Worm (Caenorhabditis elegans) whole organism, L2 larva: ENCODE measurements around the gene nlp-34.
A peak's percentile ranks its signal among the peaks of the same experiment; 100 is the strongest.

Source experiments
- C34F6.9 ChIP-seq: fragments of 150-350 bp; optimal IDR thresholded peaks from 2 replicates; lab custom pipeline; 2014; ENCODE audit warnings: missing biosample characterization, missing genetic modification characterization
- F13H6.1 ChIP-seq: sonication (generic microtip); optimal IDR thresholded peaks from 2 replicates; lab custom pipeline; 2016; ENCODE audit warnings: missing genetic modification characterization, missing compliant biosample characterization
- Y55F3AM.14 ChIP-seq: fragments of 200-800 bp; sonication (Bioruptor generic); optimal IDR thresholded peaks from 2 replicates; lab custom pipeline; 2018; ENCODE audit warnings: mild to moderate bottlenecking, missing genetic modification characterization, missing compliant biosample characterization
- alr-1 ChIP-seq: fragments of 150-350 bp; optimal IDR thresholded peaks from 2 replicates; lab custom pipeline; 2014; ENCODE audit warnings: missing biosample characterization, missing genetic modification characterization
- blmp-1 ChIP-seq: sonication (generic microtip); optimal IDR thresholded peaks from 2 replicates; lab custom pipeline; 2017; ENCODE audit warnings: missing genetic modification characterization, mild to moderate bottlenecking, missing compliant biosample characterization, antibody characterized with exemption, moderate library complexity; ENCODE audit not compliant: insufficient read depth
- ceh-82 ChIP-seq: fragments of 150-350 bp; optimal IDR thresholded peaks from 2 replicates; lab custom pipeline; 2014; ENCODE audit warnings: missing biosample characterization, missing genetic modification characterization
- dmd-4 ChIP-seq: sonication (generic microtip); optimal IDR thresholded peaks from 2 replicates; lab custom pipeline; 2017; ENCODE audit warnings: missing biosample characterization, missing genetic modification characterization
- egl-27 ChIP-seq: sonication (generic microtip); optimal IDR thresholded peaks from 3 replicates; lab custom pipeline; 2017; ENCODE audit warnings: missing biosample characterization, missing genetic modification reagents, missing genetic modification characterization
- elt-3 ChIP-seq: sonication (generic microtip); optimal IDR thresholded peaks from 2 replicates; lab custom pipeline; 2017; ENCODE audit warnings: missing biosample characterization, missing genetic modification characterization
- fos-1 ChIP-seq: fragments of 150-350 bp; optimal IDR thresholded peaks from 2 replicates; lab custom pipeline; 2014; ENCODE audit warnings: missing biosample characterization, missing genetic modification characterization
- gmeb-1 ChIP-seq: fragments of 150-350 bp; optimal IDR thresholded peaks from 2 replicates; lab custom pipeline; 2014; ENCODE audit warnings: missing biosample characterization, missing genetic modification characterization
- lin-11 ChIP-seq: fragments of 150-350 bp; sonication (generic microtip); optimal IDR thresholded peaks from 2 replicates; lab custom pipeline; 2014; ENCODE audit warnings: missing biosample characterization, missing genetic modification characterization, inconsistent platforms, mixed read lengths
- lin-13 ChIP-seq: fragments of 150-350 bp; optimal IDR thresholded peaks from 2 replicates; lab custom pipeline; 2014; ENCODE audit warnings: missing biosample characterization, missing genetic modification reagents, missing genetic modification characterization
- lin-39 ChIP-seq: fragments of 150-350 bp; optimal IDR thresholded peaks from 2 replicates; lab custom pipeline; 2014; ENCODE audit warnings: missing biosample characterization, missing genetic modification reagents, missing genetic modification characterization
- lsy-2 ChIP-seq, 2 experiments: fragments of 150-350 bp in 1 of 2; sonication (generic microtip) in 1 of 2; optimal IDR thresholded peaks; 2 replicates each; lab custom pipeline; 2014 to 2017; ENCODE audit warnings: missing biosample characterization in 2 of 2, missing genetic modification characterization in 2 of 2
- mab-5 ChIP-seq: fragments of 150-350 bp; optimal IDR thresholded peaks from 2 replicates; lab custom pipeline; 2014; ENCODE audit warnings: missing biosample characterization, missing genetic modification characterization
- mbf-1 ChIP-seq: sonication (generic microtip); optimal IDR thresholded peaks from 2 replicates; lab custom pipeline; 2017; ENCODE audit warnings: missing biosample characterization, missing genetic modification characterization
- mdl-1 ChIP-seq, 2 experiments: fragments of 150-350 bp in 1 of 2; sonication (generic microtip) in 1 of 2; optimal IDR thresholded peaks; 2 replicates each; lab custom pipeline; 2017; ENCODE audit warnings: missing biosample characterization in 2 of 2, missing genetic modification characterization in 2 of 2
- nhr-11 ChIP-seq: fragments of 150-350 bp; optimal IDR thresholded peaks from 2 replicates; lab custom pipeline; 2014; ENCODE audit warnings: missing biosample characterization, missing genetic modification characterization
- nhr-21 ChIP-seq: fragments of 150-350 bp; optimal IDR thresholded peaks from 2 replicates; lab custom pipeline; 2014; ENCODE audit warnings: missing biosample characterization, missing genetic modification characterization
- nhr-23 ChIP-seq: fragments of 150-350 bp; optimal IDR thresholded peaks from 2 replicates; lab custom pipeline; 2014; ENCODE audit warnings: missing biosample characterization, missing genetic modification reagents, missing genetic modification characterization
- nhr-25 ChIP-seq: fragments of 150-350 bp; sonication (generic microtip); optimal IDR thresholded peaks from 3 replicates; lab custom pipeline; 2014; ENCODE audit warnings: missing biosample characterization, missing genetic modification characterization
- nhr-6 ChIP-seq: fragments of 150-350 bp; optimal IDR thresholded peaks from 2 replicates; lab custom pipeline; 2014; ENCODE audit warnings: missing biosample characterization, missing genetic modification characterization
- nhr-77 ChIP-seq: fragments of 150-350 bp; optimal IDR thresholded peaks from 2 replicates; lab custom pipeline; 2014; ENCODE audit warnings: missing biosample characterization, missing genetic modification characterization
- peb-1 ChIP-seq: fragments of 150-350 bp; optimal IDR thresholded peaks from 2 replicates; lab custom pipeline; 2014; ENCODE audit warnings: missing biosample characterization, missing genetic modification characterization
- sem-4 ChIP-seq: fragments of 150-350 bp; optimal IDR thresholded peaks from 2 replicates; lab custom pipeline; 2014; ENCODE audit warnings: missing biosample characterization, missing genetic modification reagents, missing genetic modification characterization
- sma-3 ChIP-seq: sonication (generic microtip); optimal IDR thresholded peaks from 2 replicates; lab custom pipeline; 2016; ENCODE audit warnings: missing genetic modification reagents, missing genetic modification characterization, missing compliant biosample characterization
- sma-9 ChIP-seq, 2 experiments: fragments of 150-350 bp in 1 of 2; sonication (generic microtip) in 1 of 2; optimal IDR thresholded peaks; 2 replicates each; lab custom pipeline; 2014 to 2016; ENCODE audit warnings: missing genetic modification characterization in 2 of 2, mild to moderate bottlenecking in 1 of 2, missing biosample characterization in 1 of 2, missing compliant biosample characterization in 1 of 2, missing genetic modification reagents in 1 of 2, moderate library complexity in 1 of 2
- snpc-4 ChIP-seq: fragments of 150-350 bp; optimal IDR thresholded peaks from 2 replicates; lab custom pipeline; 2014; ENCODE audit warnings: missing biosample characterization, missing genetic modification characterization
- unc-39 ChIP-seq: fragments of 150-350 bp; optimal IDR thresholded peaks from 2 replicates; lab custom pipeline; 2014; ENCODE audit warnings: missing biosample characterization, missing genetic modification characterization
- zag-1 ChIP-seq: fragments of 150-350 bp; optimal IDR thresholded peaks from 2 replicates; lab custom pipeline; 2014; ENCODE audit warnings: missing biosample characterization, missing genetic modification characterization
- ztf-1 ChIP-seq: fragments of 200-800 bp; sonication (Bioruptor generic); conservative IDR thresholded peaks from 2 replicates; pipeline ENCODE4 v1.3.6; 2022; ENCODE audit warnings: missing genetic modification characterization, missing compliant biosample characterization
- ztf-4 ChIP-seq: fragments of 150-350 bp; optimal IDR thresholded peaks from 2 replicates; lab custom pipeline; 2014; ENCODE audit warnings: missing biosample characterization, missing genetic modification characterization

Gene nlp-34

ce11 chrV:3979819-3980218 is 885 bp upstream of the nlp-34 start, which contains the start of gene nlp-31 (continued):
- TF ChIP-seq gmeb-1 (tag; lab: Kevin White, UChicago) (no peak), alr-1 (tag; lab: Kevin White, UChicago) (no peak), elt-3 (no peak), mbf-1 (tag; lab: Kevin White, UChicago) (no peak), nhr-25 (tag; lab: Kevin White, UChicago) (peak; percentile 77), nhr-21 (tag; lab: Kevin White, UChicago) (peak; percentile 73), unc-39 (tag; lab: Kevin White, UChicago) (no peak), nhr-6 (no peak), C34F6.9 (tag; lab: Kevin White, UChicago) (no peak), mdl-1 (tag; optimal IDR thresholded peaks at IDR 0.05; lab: Kevin White, UChicago) (peak in 1 of 2 experiments; percentile 23), egl-27 (tag; lab: Kevin White, UChicago) (no peak), ztf-4 (no peak), nhr-23 (tag; lab: Kevin White, UChicago) (no peak), sma-3 (peak; percentile 90), sma-9 (GFP tag; optimal IDR thresholded peaks at IDR 0.05; lab: Kevin White, UChicago) (peak; percentile 69), sma-9 (tag; optimal IDR thresholded peaks at IDR 0.05; lab: Kevin White, UChicago) (no peak), ceh-82 (tag; lab: Kevin White, UChicago) (no peak), nhr-11 (tag; lab: Kevin White, UChicago) (no peak), blmp-1 (tag; lab: Kevin White, UChicago) (peak; percentile 57)

ce11 chrV:3976964-3977363 is 2.0 kb downstream of the nlp-34 start, which contains the start of gene str-83:
Gene str-83 (plus strand): TSS chrV:3977264.
- no peak for TF ChIP-seq zag-1
- TF ChIP-seq lin-11 (tag; lab: Kevin White, UChicago): no peak
- no peak for TF ChIP-seq lsy-2 (tag; optimal IDR thresholded peaks at IDR 0.05; lab: Kevin White, UChicago)
- TF ChIP-seq unc-39 (tag; lab: Kevin White, UChicago): no peak

DNA sequence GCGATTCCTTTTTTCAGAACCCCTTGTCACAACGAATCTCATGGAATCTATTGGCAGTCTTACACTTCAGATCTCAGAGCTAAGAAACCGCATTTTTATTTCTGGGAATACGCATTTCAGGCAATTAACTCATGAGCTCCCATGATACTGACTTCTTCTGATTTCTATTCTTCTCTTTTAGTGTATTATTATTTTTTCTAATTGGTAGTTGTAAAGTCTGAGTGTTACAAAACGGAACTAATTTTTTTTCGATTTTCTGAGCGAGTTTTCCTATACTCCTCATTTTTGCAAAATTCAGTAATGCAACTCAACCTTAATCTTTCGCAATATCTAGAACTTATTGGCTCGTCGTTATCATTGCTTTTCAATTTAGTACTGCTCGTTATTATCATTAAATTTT is 4.6 kb downstream of the nlp-34 start, which contains the start of gene str-82:
Gene str-82, plus strand, starts transcription at position 301 of the 400 bp plus-strand sequence.
- TF ChIP-seq lsy-2 (tag; optimal IDR thresholded peaks at IDR 0.05; lab: Kevin White, UChicago) (no peak), mdl-1 (tag; optimal IDR thresholded peaks at IDR 0.05; lab: Kevin White, UChicago) (no peak), peb-1 (no peak), lin-13 (no peak), sem-4 (no peak), Y55F3AM.14 (GFP tag; lab: Kevin White, UChicago) (no peak), mbf-1 (tag; lab: Kevin White, UChicago) (no peak), lin-39 (tag; lab: Kevin White, UChicago) (no peak), snpc-4 (tag; lab: Kevin White, UChicago) (no peak)

DNA sequence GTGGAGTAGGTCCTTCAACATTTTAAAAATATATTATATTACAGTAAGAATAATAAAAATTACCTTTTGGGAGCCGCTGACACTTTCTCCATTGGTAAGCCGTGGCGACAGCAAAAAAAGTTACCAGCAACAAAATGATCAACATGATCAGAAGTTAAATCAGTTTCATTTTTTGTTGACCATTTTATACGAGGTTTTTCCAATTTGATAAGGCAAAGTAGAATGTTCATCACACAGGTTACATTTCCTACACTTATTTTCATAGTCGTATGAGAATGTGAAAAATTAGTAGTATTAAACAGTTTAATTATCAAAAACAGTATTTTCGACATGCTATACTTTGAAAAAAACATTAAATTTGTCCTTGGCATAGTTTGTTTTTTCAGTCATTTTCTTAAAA is 6.1 kb downstream of the nlp-34 start, which contains the start of gene cyp-34A10:
Gene cyp-34A10, minus strand, starts transcription at position 146 of the 400 bp plus-strand sequence.
- no peak for TF ChIP-seq ztf-4
- TF ChIP-seq mab-5: no peak
- TF ChIP-seq, all 48 proteins: peak for 0

- TF ChIP-seq mbf-1 (tag; lab: Kevin White, UChicago) (no peak), C34F6.9 (tag; lab: Kevin White, UChicago) (no peak), ztf-1 (GFP tag; lab: Robert Waterston, UW) (no peak), dmd-4 (tag; lab: Kevin White, UChicago) (no peak), nhr-11 (tag; lab: Kevin White, UChicago) (no peak), nhr-77 (tag; lab: Kevin White, UChicago) (no peak), lin-11 (tag; lab: Kevin White, UChicago) (no peak), fos-1 (tag; lab: Kevin White, UChicago) (peak; percentile 36), sma-9 (GFP tag; optimal IDR thresholded peaks at IDR 0.05; lab: Kevin White, UChicago) (peak; percentile 58), sma-9 (tag; optimal IDR thresholded peaks at IDR 0.05; lab: Kevin White, UChicago) (no peak), mab-5 (no peak), F13H6.1 (tag; lab: Kevin White, UChicago) (no peak)
- TF ChIP-seq, all 48 proteins: peak for 2
Observed at ce11 chrV:3970410-3970809, 8.5 kb downstream of the nlp-34 start, which contains the start of gene cyp-34A9. Gene cyp-34A9 (minus strand): TSS chrV:3970540.
